Worm (Caenorhabditis elegans): Measurements from ENCODE around the gene Y11D7A.9.

DNA sequence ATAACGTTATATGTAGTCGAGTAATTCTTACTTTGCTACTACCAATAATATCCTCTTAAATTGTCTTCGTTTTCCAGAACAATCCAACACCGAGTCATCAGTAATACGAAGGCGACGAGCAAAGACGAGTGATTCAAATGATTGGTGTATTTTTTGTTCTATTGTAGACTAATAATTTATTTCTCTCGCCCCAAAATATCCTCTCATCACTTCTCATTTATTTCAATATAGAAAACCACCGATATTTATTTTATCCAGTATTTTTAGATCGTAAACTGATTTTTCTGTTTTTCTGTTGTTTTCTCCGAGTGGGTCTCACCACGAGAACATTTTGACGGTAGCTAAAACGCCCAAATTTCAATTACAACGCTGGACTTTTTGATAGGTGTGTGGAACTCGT is 28.3 kb downstream of the Y11D7A.9 start:
- TF ChIP-seq elt-4 (tag; optimal IDR thresholded peaks at IDR 0.05) (no peak), tbx-7 (tag; optimal IDR thresholded peaks at IDR 0.05) (no peak), pqm-1 (tag; optimal IDR thresholded peaks at IDR 0.05) (no peak), ama-1 (optimal IDR thresholded peaks at IDR 0.05) (no peak), nhr-11 (tag; optimal IDR thresholded peaks at IDR 0.05) (no peak)
